Fruit fly (Drosophila melanogaster) whole organism, prepupa: ENCODE results near the gene Rbp.

ENCODE experiments used
- Blimp-1 ChIP-seq: fragments of 200-800 bp; sonication (Bioruptor generic); optimal IDR thresholded peaks from 3 replicates; lab custom pipeline; 2017; ENCODE audit warnings: missing biosample characterization, missing genetic modification characterization, mild to moderate bottlenecking, moderate library complexity, missing genetic modification reagents
- CG10669 ChIP-seq: fragments of 200-800 bp; sonication (Bioruptor generic); optimal IDR thresholded peaks from 3 replicates; lab custom pipeline; 2018; ENCODE audit warnings: missing biosample characterization, mild to moderate bottlenecking, missing genetic modification characterization, moderate library complexity
- CG11294 ChIP-seq: fragments of 200-800 bp; sonication (Bioruptor generic); IDR thresholded peaks from 2 replicates; pipeline ENCODE4 v1.3.6; 2022; ENCODE audit warnings: missing biosample characterization, missing genetic modification characterization
- CG11762 ChIP-seq: fragments of 200-800 bp; sonication (Bioruptor generic); optimal IDR thresholded peaks from 3 replicates; lab custom pipeline; 2016; ENCODE audit warnings: missing biosample characterization, missing genetic modification characterization; ENCODE audit not compliant: insufficient read depth
- CG15336 ChIP-seq: fragments of 200-800 bp; sonication (Bioruptor generic); IDR thresholded peaks from 2 replicates; pipeline ENCODE4 v1.3.6; 2022; ENCODE audit warnings: missing biosample characterization, missing genetic modification characterization
- CG31627 ChIP-seq: fragments of 200-800 bp; sonication (Bioruptor generic); optimal IDR thresholded peaks from 3 replicates; lab custom pipeline; 2016; ENCODE audit warnings: missing biosample characterization, missing genetic modification characterization
- CG34406 ChIP-seq: fragments of 200-800 bp; sonication (Bioruptor generic); optimal IDR thresholded peaks from 3 replicates; lab custom pipeline; 2016; ENCODE audit warnings: missing biosample characterization, missing genetic modification characterization
- CG3919 ChIP-seq: fragments of 200-800 bp; sonication (Bioruptor generic); optimal IDR thresholded peaks from 3 replicates; lab custom pipeline; 2016; ENCODE audit warnings: missing biosample characterization, missing genetic modification characterization
- CG4318 ChIP-seq: fragments of 200-800 bp; sonication (Bioruptor generic); optimal IDR thresholded peaks from 3 replicates; lab custom pipeline; 2017; ENCODE audit warnings: missing biosample characterization, mild to moderate bottlenecking, missing genetic modification characterization
- CG6276 ChIP-seq: fragments of 200-800 bp; sonication (Bioruptor generic); optimal IDR thresholded peaks from 2 replicates; lab custom pipeline; 2017; ENCODE audit warnings: missing biosample characterization, mild to moderate bottlenecking, missing genetic modification characterization
- CG6792 ChIP-seq: fragments of 200-800 bp; sonication (Bioruptor generic); optimal IDR thresholded peaks from 3 replicates; lab custom pipeline; 2016; ENCODE audit warnings: missing biosample characterization, missing genetic modification characterization
- CG6808 ChIP-seq: fragments of 200-800 bp; sonication (Bioruptor generic); optimal IDR thresholded peaks from 3 replicates; lab custom pipeline; 2017; ENCODE audit warnings: missing biosample characterization, missing genetic modification characterization, mild to moderate bottlenecking, moderate library complexity, missing genetic modification reagents
- CG6854 ChIP-seq: fragments of 200-800 bp; sonication (Bioruptor generic); optimal IDR thresholded peaks from 2 replicates; lab custom pipeline; 2017; ENCODE audit warnings: missing biosample characterization, mild to moderate bottlenecking, missing genetic modification characterization
- CG7368 ChIP-seq: fragments of 200-800 bp; sonication (Bioruptor generic); optimal IDR thresholded peaks from 3 replicates; lab custom pipeline; 2016; ENCODE audit warnings: missing biosample characterization, missing genetic modification characterization
- CG8319 ChIP-seq: fragments of 200-800 bp; sonication (Bioruptor generic); optimal IDR thresholded peaks from 3 replicates; lab custom pipeline; 2016; ENCODE audit warnings: missing biosample characterization, missing genetic modification characterization
- CG8632 ChIP-seq: fragments of 200-800 bp; sonication (Bioruptor generic); optimal IDR thresholded peaks from 3 replicates; lab custom pipeline; 2016; ENCODE audit warnings: missing biosample characterization, missing genetic modification characterization
- Eip78C ChIP-seq: fragments of 200-800 bp; sonication (Bioruptor generic); peaks from one replicate; lab custom pipeline; 2016; ENCODE audit warnings: missing biosample characterization, missing genetic modification characterization
- Eip93F ChIP-seq: fragments of 200-800 bp; sonication (Bioruptor generic); optimal IDR thresholded peaks from 2 replicates; lab custom pipeline; 2016; ENCODE audit warnings: missing biosample characterization, mild to moderate bottlenecking, missing genetic modification characterization
- Ets21C ChIP-seq: fragments of 200-800 bp; sonication (Bioruptor generic); optimal IDR thresholded peaks from 3 replicates; lab custom pipeline; 2016; ENCODE audit warnings: missing biosample characterization, missing genetic modification characterization
- Gug ChIP-seq: fragments of 200-800 bp; sonication (Bioruptor generic); IDR thresholded peaks from 2 replicates; pipeline ENCODE4 v1.3.6; 2022; ENCODE audit warnings: missing biosample characterization, missing genetic modification characterization
- Hr38 ChIP-seq: sonication (Bioruptor generic); optimal IDR thresholded peaks from 2 replicates; lab custom pipeline; 2016; ENCODE audit warnings: missing biosample characterization, missing genetic modification characterization
- Hr39 ChIP-seq: fragments of 200-800 bp; sonication (Bioruptor generic); optimal IDR thresholded peaks from 2 replicates; lab custom pipeline; 2016; ENCODE audit warnings: missing biosample characterization, missing genetic modification characterization
- Hr4 ChIP-seq: fragments of 200-800 bp; sonication (Bioruptor generic); optimal IDR thresholded peaks from 3 replicates; lab custom pipeline; 2016; ENCODE audit warnings: missing biosample characterization, missing genetic modification characterization
- Sox102F ChIP-seq: fragments of 200-800 bp; sonication (Bioruptor generic); optimal IDR thresholded peaks from 2 replicates; lab custom pipeline; 2016; ENCODE audit warnings: missing biosample characterization, mild to moderate bottlenecking, missing genetic modification characterization
- achi ChIP-seq: fragments of 200-800 bp; sonication (Bioruptor generic); optimal IDR thresholded peaks from 3 replicates; lab custom pipeline; 2016; ENCODE audit warnings: missing biosample characterization, missing genetic modification characterization
- acj6 ChIP-seq: fragments of 200-800 bp; sonication (Bioruptor generic); optimal IDR thresholded peaks from 3 replicates; lab custom pipeline; 2016; ENCODE audit warnings: missing biosample characterization, missing genetic modification characterization
- cyc ChIP-seq: fragments of 200-800 bp; sonication (Bioruptor generic); optimal IDR thresholded peaks from 3 replicates; lab custom pipeline; 2016; ENCODE audit warnings: missing biosample characterization, missing genetic modification characterization
- dac ChIP-seq: fragments of 200-800 bp; sonication (Bioruptor generic); optimal IDR thresholded peaks from 2 replicates; lab custom pipeline; 2017; ENCODE audit warnings: missing biosample characterization, mild to moderate bottlenecking, missing genetic modification characterization
- dsx ChIP-seq: fragments of 200-800 bp; optimal IDR thresholded peaks from 3 replicates; lab custom pipeline; 2019; ENCODE audit warnings: missing biosample characterization, mild to moderate bottlenecking, missing genetic modification characterization, moderate library complexity; ENCODE audit not compliant: poor library complexity, severe bottlenecking
- eg ChIP-seq: fragments of 200-800 bp; sonication (Bioruptor generic); IDR thresholded peaks from 3 replicates; pipeline ENCODE4 v1.3.6; 2022; ENCODE audit warnings: missing biosample characterization, missing genetic modification characterization
- esn ChIP-seq: fragments of 200-800 bp; sonication (Bioruptor generic); optimal IDR thresholded peaks from 2 replicates; lab custom pipeline; 2016; ENCODE audit warnings: missing biosample characterization, mild to moderate bottlenecking, missing genetic modification characterization, moderate library complexity
- fd59A ChIP-seq: fragments of 200-800 bp; sonication (Bioruptor generic); optimal IDR thresholded peaks from 2 replicates; lab custom pipeline; 2017; ENCODE audit warnings: missing biosample characterization, mild to moderate bottlenecking, missing genetic modification characterization, missing genetic modification reagents
- fkh ChIP-seq: fragments of 200-800 bp; sonication (Bioruptor generic); optimal IDR thresholded peaks from 3 replicates; lab custom pipeline; 2017; ENCODE audit warnings: missing biosample characterization, mild to moderate bottlenecking, missing genetic modification characterization, moderate library complexity
- pdm3 ChIP-seq: fragments of 200-800 bp; sonication (Bioruptor generic); optimal IDR thresholded peaks from 3 replicates; lab custom pipeline; 2016; ENCODE audit warnings: missing biosample characterization, missing genetic modification characterization
- spab ChIP-seq: fragments of 200-800 bp; sonication (Bioruptor generic); optimal IDR thresholded peaks from 2 replicates; lab custom pipeline; 2017; ENCODE audit warnings: missing biosample characterization, mild to moderate bottlenecking, missing genetic modification characterization, missing genetic modification reagents
- ss ChIP-seq, 2 experiments: fragments of 200-800 bp; sonication (Bioruptor generic); optimal IDR thresholded peaks; 2 replicates in 1 of 2; 3 replicates in 1 of 2; lab custom pipeline; 2017 to 2018; ENCODE audit warnings: mild to moderate bottlenecking in 2 of 2, missing biosample characterization in 2 of 2, missing genetic modification characterization in 2 of 2, moderate library complexity in 1 of 2
- svp ChIP-seq: fragments of 200-800 bp; sonication (Bioruptor generic); peaks from one replicate; lab custom pipeline; 2016; ENCODE audit warnings: missing biosample characterization, missing genetic modification characterization
- topi ChIP-seq: fragments of 200-800 bp; sonication (Bioruptor generic); optimal IDR thresholded peaks from 3 replicates; lab custom pipeline; 2016; ENCODE audit warnings: missing biosample characterization, missing genetic modification characterization

Rbp gene

dm6 chr3R:15339111-15339510 is 35.3 kb upstream of the Rbp start:
- TF ChIP-seq fkh (GFP tag; lab: Kevin White, UChicago), result no peak
- no peak for TF ChIP-seq cyc
- TF ChIP-seq achi (GFP tag; lab: Kevin White, UChicago), result no peak
- no peak for TF ChIP-seq Eip93F (GFP tag; lab: Kevin White, UChicago)
- no peak for TF ChIP-seq CG11762 (GFP tag; lab: Kevin White, UChicago)

DNA sequence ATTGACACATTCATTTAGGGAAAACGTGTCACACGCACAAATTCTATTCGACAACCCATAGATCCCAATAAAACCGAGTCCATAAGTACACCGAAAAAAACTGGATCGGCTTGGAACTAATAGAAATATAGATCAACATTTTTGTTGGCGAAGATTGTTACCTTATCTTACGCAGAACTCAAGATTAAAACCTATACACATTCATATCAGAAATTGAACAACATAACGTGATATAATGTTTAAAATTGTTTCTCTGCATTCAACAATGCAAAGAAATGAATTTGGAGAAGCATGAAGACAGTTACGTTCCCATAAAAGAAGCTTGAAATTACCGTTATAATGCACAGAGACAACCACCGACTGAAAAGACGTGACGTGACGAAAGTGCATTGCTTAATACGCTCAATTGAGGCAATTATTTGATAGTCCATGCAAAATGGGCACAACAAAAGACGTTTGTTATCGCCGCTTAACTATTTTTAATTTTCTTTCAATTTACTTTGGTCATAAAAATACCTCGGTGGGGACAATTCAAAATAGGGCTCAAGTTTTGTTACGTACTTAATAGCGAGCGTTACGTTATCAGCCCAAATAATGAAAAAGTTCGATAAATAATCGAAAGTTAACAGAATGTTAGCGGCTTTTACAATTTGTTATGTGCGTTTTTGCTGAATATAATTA is 34.2 kb upstream of the Rbp start, which contains the start of gene SerRS-m:
Gene SerRS-m, plus strand, starts transcription at position 616 of the 681 bp plus-strand sequence.
- TF ChIP-seq pdm3 (GFP tag; lab: Kevin White, UChicago) (no peak), esn (peak; percentile 2), Blimp-1 (GFP tag; lab: Kevin White, UChicago) (no peak)

DNA sequence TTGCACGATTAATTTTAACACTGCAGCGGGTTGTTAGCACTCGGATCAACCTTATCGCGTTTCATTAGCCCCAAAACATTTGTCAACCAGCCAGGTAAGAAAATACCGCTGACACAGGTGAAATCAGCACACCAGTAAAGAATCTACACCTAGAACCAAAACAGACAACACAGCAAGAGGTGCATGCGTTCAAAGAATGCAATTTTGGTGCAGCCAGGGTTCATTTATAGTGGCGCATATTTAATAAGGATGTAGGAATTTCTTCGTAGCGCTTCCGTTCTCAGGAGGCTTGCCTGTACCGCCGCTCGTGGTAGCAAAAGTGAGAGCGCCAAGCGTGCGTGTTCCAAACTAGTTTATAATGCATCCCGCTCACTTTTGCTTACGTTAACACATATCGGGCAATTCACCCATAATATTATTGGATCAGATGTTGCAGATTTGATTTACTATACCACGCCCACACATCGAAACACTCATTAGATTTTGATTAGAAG is 32.0 kb upstream of the Rbp start:
- TF ChIP-seq CG6792 (GFP tag; lab: Kevin White, UChicago), result no peak
- peak; percentile 21; the same call in 1 of the 2 replicates for TF ChIP-seq CG11294
- no peak for TF ChIP-seq CG6854
- no peak for TF ChIP-seq esn
- no peak for TF ChIP-seq Hr4 (GFP tag; lab: Kevin White, UChicago)
- TF ChIP-seq dsx (GFP tag; lab: Kevin White, UChicago), result no peak
- no peak for TF ChIP-seq dac
- TF ChIP-seq Blimp-1 (GFP tag; lab: Kevin White, UChicago), result peak; percentile 75
- peak; percentile 36; the same call in 1 of the 2 replicates for TF ChIP-seq Gug
- TF ChIP-seq CG31627 (GFP tag; lab: Kevin White, UChicago), result peak; percentile 11
- peak; percentile 71 for TF ChIP-seq svp (GFP tag; lab: Kevin White, UChicago)
- TF ChIP-seq eg (GFP tag; lab: Robert Waterston, UW), result peak; percentile 51; the same call in 2 of the 3 replicates
- no peak for TF ChIP-seq Hr39 (GFP tag; lab: Kevin White, UChicago)
- no peak for TF ChIP-seq CG7368
- TF ChIP-seq CG15336 (GFP tag; lab: Robert Waterston, UW), result peak; percentile 57

dm6 chr3R:15342926-15343685 is 31.3 kb upstream of the Rbp start, which contains the start of gene Nagk:
Gene Nagk, minus strand, starts transcription at chr3R:15343256.
- TF ChIP-seq Sox102F (GFP tag; lab: Kevin White, UChicago) (no peak), CG11294 (no peak; the same call in 1 of the 2 replicates), acj6 (peak; percentile 75), CG6808 (no peak), Hr4 (GFP tag; lab: Kevin White, UChicago) (no peak), pdm3 (GFP tag; lab: Kevin White, UChicago) (no peak), CG3919 (peak; percentile 76), CG6854 (peak; percentile 32), CG7368 (peak; percentile 50), CG6276 (GFP tag; lab: Kevin White, UChicago) (no peak), CG10669 (GFP tag; lab: Kevin White, UChicago) (no peak), topi (GFP tag; lab: Kevin White, UChicago) (peak; percentile 82), Blimp-1 (GFP tag; lab: Kevin White, UChicago) (no peak), dac (peak; percentile 33), fd59A (GFP tag; lab: Kevin White, UChicago) (peak; percentile 55), svp (GFP tag; lab: Kevin White, UChicago) (peak; percentile 92), Eip93F (GFP tag; lab: Kevin White, UChicago) (no peak), Hr39 (GFP tag; lab: Kevin White, UChicago) (peak; percentile 58), eg (GFP tag; lab: Robert Waterston, UW) (peak; percentile 24; the same call in 2 of the 3 replicates), fkh (GFP tag; lab: Kevin White, UChicago) (peak; percentile 79), Eip78C (GFP tag; lab: Kevin White, UChicago) (peak; percentile 95), cyc (peak; percentile 67), CG31627 (GFP tag; lab: Kevin White, UChicago) (peak; percentile 67), dsx (GFP tag; lab: Kevin White, UChicago) (peak; percentile 4), achi (GFP tag; lab: Kevin White, UChicago) (peak; percentile 67), CG8632 (GFP tag; lab: Kevin White, UChicago) (peak; percentile 67), CG15336 (GFP tag; lab: Robert Waterston, UW) (no peak; the same call in 1 of the 2 replicates), CG11762 (GFP tag; lab: Kevin White, UChicago) (peak; percentile 46), CG4318 (GFP tag; lab: Kevin White, UChicago) (no peak), Hr38 (no peak), ss (GFP tag; optimal IDR thresholded peaks at IDR 0.05; lab: Kevin White, UChicago) (no peak), CG34406 (peak; percentile 64), Ets21C (GFP tag; lab: Kevin White, UChicago) (peak; percentile 55), spab (GFP tag; lab: Kevin White, UChicago) (no peak), CG8319 (GFP tag; lab: Kevin White, UChicago) (peak; percentile 34)
